Fruit fly (Drosophila melanogaster): ENCODE measurements around the gene bowl.

The bowl gene

DNA sequence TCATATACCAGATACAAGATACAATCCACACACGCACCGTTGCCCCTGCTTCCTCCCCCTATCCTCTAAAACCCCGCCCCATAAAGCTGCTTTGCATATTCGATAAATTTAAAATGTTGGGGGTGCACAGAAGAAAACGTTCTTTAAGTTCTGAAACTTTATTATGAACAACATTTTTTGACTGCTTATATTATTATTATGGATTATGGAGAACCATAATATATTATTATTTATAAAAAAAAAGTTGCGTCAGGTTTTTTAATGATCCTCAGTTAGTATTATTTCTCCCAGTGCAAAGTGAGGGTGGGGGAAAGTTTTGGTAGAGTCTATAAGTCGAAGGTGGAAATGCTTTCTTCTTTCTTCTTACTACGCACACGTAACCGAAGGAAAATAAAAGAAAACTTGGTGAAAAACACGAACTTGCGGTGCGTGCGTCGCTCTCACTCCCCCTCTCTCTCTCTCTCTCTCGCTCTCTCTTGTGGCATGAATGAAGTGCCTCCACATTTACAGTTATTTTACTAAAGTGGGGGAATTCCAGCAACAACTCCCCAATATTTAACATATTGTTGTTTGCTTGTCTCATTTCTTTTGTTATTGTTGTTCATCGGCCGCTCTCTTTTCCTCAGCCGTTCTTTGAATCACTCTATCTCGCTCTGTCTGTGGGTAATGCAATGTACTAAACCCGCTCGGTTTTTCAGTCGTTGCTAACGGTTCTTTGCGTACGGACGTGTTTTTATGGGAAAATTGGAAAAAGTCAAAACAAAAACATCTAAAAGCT, 18.0 kb downstream of the bowl start (continued):
- TF ChIP-seq gsb (GFP tag; IDR thresholded peaks at IDR 0.05) (no peak; the same call in 1 of the 2 replicates), CkIIα-i1 (GFP tag; IDR thresholded peaks at IDR 0.05) (no peak), CG1647 (GFP tag; optimal IDR thresholded peaks at IDR 0.05) (no peak), bsh (GFP tag; optimal IDR thresholded peaks at IDR 0.05) (peak in 1 of 2 experiments; percentile 94), Lpt (GFP tag; optimal IDR thresholded peaks at IDR 0.05) (no peak), CG12155 (GFP tag; optimal IDR thresholded peaks at IDR 0.05) (peak; percentile 2), Bdp1 (GFP tag; optimal IDR thresholded peaks at IDR 0.05) (no peak), CG11398 (GFP tag; optimal IDR thresholded peaks at IDR 0.05) (no peak), danr (GFP tag; IDR thresholded peaks at IDR 0.05) (0 out of 2 replicates have a peak, but pooled peaks have one; percentile 15), tll (GFP tag; optimal IDR thresholded peaks at IDR 0.05) (no peak), CG16779 (GFP tag; IDR thresholded peaks at IDR 0.05) (no peak), gt (GFP tag; IDR thresholded peaks at IDR 0.05) (peak; percentile 67; the same call in 1 of the 2 replicates), CG18764 (GFP tag; optimal IDR thresholded peaks at IDR 0.05) (peak; percentile 53), eyg (GFP tag; optimal IDR thresholded peaks at IDR 0.05) (no peak), run (tag; optimal IDR thresholded peaks at IDR 0.05) (peak; percentile 51), CG10274 (GFP tag; optimal IDR thresholded peaks at IDR 0.05) (no peak), h (optimal IDR thresholded peaks at IDR 0.05) (no peak), luna (GFP tag; optimal IDR thresholded peaks at IDR 0.05) (no peak), PHDP (tag; optimal IDR thresholded peaks at IDR 0.05) (peak; percentile 92), CG3726 (GFP tag; IDR thresholded peaks at IDR 0.05) (0 out of 3 replicates have a peak, but pooled peaks have one; percentile 52), CG14441 (GFP tag; IDR thresholded peaks at IDR 0.05) (peak; percentile 35; the same call in 1 of the 2 replicates), CG31388 (GFP tag; optimal IDR thresholded peaks at IDR 0.05) (peak; percentile 13), crc (GFP tag; optimal IDR thresholded peaks at IDR 0.05) (no peak), Sry-β (GFP tag; optimal IDR thresholded peaks at IDR 0.05) (peak; percentile 43), sens-2 (GFP tag; IDR thresholded peaks at IDR 0.05) (peak; percentile 52), Drgx (GFP tag; IDR thresholded peaks at IDR 0.05) (peak; percentile 80), klu (GFP tag; IDR thresholded peaks at IDR 0.05) (peak; percentile 69), CG2199 (GFP tag; IDR thresholded peaks at IDR 0.05) (peak; percentile 58; the same call in 2 of the 3 replicates), CG14860 (GFP tag; IDR thresholded peaks at IDR 0.05; ENCODE audit: partially characterized antibody) (no peak), chm (GFP tag; IDR thresholded peaks at IDR 0.05) (peak; percentile 81), Fer2 (tag; optimal IDR thresholded peaks at IDR 0.05) (no peak), her (GFP tag; optimal IDR thresholded peaks at IDR 0.05) (no peak), CG11696 (GFP tag; IDR thresholded peaks at IDR 0.05) (0 out of 2 replicates have a peak, but pooled peaks have one; percentile 50), CG4730 (GFP tag; IDR thresholded peaks at IDR 0.05) (peak; percentile 79), H2.0 (GFP tag; IDR thresholded peaks at IDR 0.05) (peak; percentile 76), CG18262 (tag; optimal IDR thresholded peaks at IDR 0.05) (peak; percentile 94), NK7.1 (GFP tag; optimal IDR thresholded peaks at IDR 0.05) (no peak), CG4424 (GFP tag; optimal IDR thresholded peaks at IDR 0.05) (peak; percentile 82), ftz-f1 (GFP tag; optimal IDR thresholded peaks at IDR 0.05) (no peak), tup (GFP tag; optimal IDR thresholded peaks at IDR 0.05) (no peak), gfzf (GFP tag; optimal IDR thresholded peaks at IDR 0.05) (no peak), gce (GFP tag; IDR thresholded peaks at IDR 0.05) (peak; percentile 88), ab (GFP tag; optimal IDR thresholded peaks at IDR 0.05) (no peak), bbx (GFP tag; IDR thresholded peaks at IDR 0.05; ENCODE audit: partially characterized antibody) (no peak; the same call in 1 of the 2 replicates), exex (tag; optimal IDR thresholded peaks at IDR 0.05) (no peak), Atf6 (GFP tag; IDR thresholded peaks at IDR 0.05) (peak; percentile 38; the same call in 1 of the 2 replicates), CTCF (GFP tag; optimal IDR thresholded peaks at IDR 0.05) (peak; percentile 46), CG3838 (GFP tag; optimal IDR thresholded peaks at IDR 0.05) (no peak), CG9609 (GFP tag; optimal IDR thresholded peaks at IDR 0.05) (no peak), CG33213 (GFP tag; optimal IDR thresholded peaks at IDR 0.05) (no peak), CG12942 (GFP tag; optimal IDR thresholded peaks at IDR 0.05) (peak; percentile 61)

Data from whole organism, embryonic.